Fruit fly (Drosophila melanogaster) whole organism, embryonic: ENCODE results near the gene CG43980.

ENCODE experiments used
- Bgb ChIP-seq: fragments of 200-800 bp; sonication (Bioruptor generic); IDR thresholded peaks from 2 replicates; pipeline ENCODE4 v1.3.6; 2022; ENCODE audit warnings: missing biosample characterization, missing genetic modification characterization; ENCODE audit not compliant: partially characterized antibody
- CG10147 ChIP-seq: fragments of 200-800 bp; sonication (Bioruptor generic); optimal IDR thresholded peaks from 2 replicates; lab custom pipeline; 2019; ENCODE audit warnings: missing biosample characterization, mild to moderate bottlenecking, missing genetic modification characterization, moderate library complexity
- CG10431 ChIP-seq: fragments of 200-800 bp; sonication (Bioruptor generic); optimal IDR thresholded peaks from 3 replicates; lab custom pipeline; 2018; ENCODE audit warnings: missing biosample characterization, mild to moderate bottlenecking, missing genetic modification characterization
- CG10543 ChIP-seq: fragments of 200-800 bp; sonication (Bioruptor generic); optimal IDR thresholded peaks from 3 replicates; lab custom pipeline; 2017; ENCODE audit warnings: missing biosample characterization, mild to moderate bottlenecking, missing genetic modification characterization, moderate library complexity
- CG10959 ChIP-seq: fragments of 200-800 bp; sonication (Bioruptor generic); IDR thresholded peaks from 2 replicates; pipeline ENCODE4 v1.3.6; 2022; ENCODE audit warnings: missing biosample characterization, missing genetic modification characterization
- CG11247 ChIP-seq: fragments of 200-800 bp; sonication (Bioruptor generic); IDR thresholded peaks from 2 replicates; pipeline ENCODE4 v1.3.6; 2022; ENCODE audit warnings: missing biosample characterization, missing genetic modification characterization
- CG12769 ChIP-seq: fragments of 200-800 bp; sonication (Bioruptor generic); optimal IDR thresholded peaks from 2 replicates; lab custom pipeline; 2019; ENCODE audit warnings: missing biosample characterization, mild to moderate bottlenecking, missing genetic modification characterization, moderate library complexity
- CG13894 ChIP-seq: fragments of 200-800 bp; sonication (Bioruptor generic); optimal IDR thresholded peaks from 3 replicates; lab custom pipeline; 2018; ENCODE audit warnings: missing biosample characterization, mild to moderate bottlenecking, missing genetic modification characterization, moderate library complexity
- CG15073 ChIP-seq: fragments of 200-800 bp; sonication (Bioruptor generic); optimal IDR thresholded peaks from 2 replicates; lab custom pipeline; 2016; ENCODE audit warnings: missing biosample characterization, missing genetic modification characterization
- CG17829 ChIP-seq: fragments of 200-800 bp; optimal IDR thresholded peaks from 2 replicates; lab custom pipeline; 2019; ENCODE audit warnings: missing biosample characterization, mild to moderate bottlenecking, missing genetic modification characterization, moderate library complexity
- CG1792 ChIP-seq: fragments of 200-800 bp; sonication (Bioruptor generic); optimal IDR thresholded peaks from 2 replicates; lab custom pipeline; 2016; ENCODE audit warnings: missing biosample characterization, missing genetic modification characterization
- CG31365 ChIP-seq: fragments of 200-800 bp; sonication (Bioruptor generic); optimal IDR thresholded peaks from 2 replicates; lab custom pipeline; 2018; ENCODE audit warnings: missing biosample characterization, mild to moderate bottlenecking, missing genetic modification characterization
- CG31441 ChIP-seq: fragments of 200-800 bp; sonication (Bioruptor generic); IDR thresholded peaks from 2 replicates; pipeline ENCODE4 v1.3.6; 2022; ENCODE audit warnings: missing biosample characterization, missing genetic modification characterization
- CG34224 ChIP-seq: fragments of 200-800 bp; sonication (Bioruptor generic); IDR thresholded peaks from 3 replicates; pipeline ENCODE4 v1.3.6; 2022; ENCODE audit warnings: missing biosample characterization, missing genetic modification characterization; ENCODE audit not compliant: partially characterized antibody
- CG7963 ChIP-seq: fragments of 200-800 bp; sonication (Bioruptor generic); IDR thresholded peaks from 3 replicates; pipeline ENCODE4 v1.3.6; 2022; ENCODE audit warnings: missing biosample characterization, missing genetic modification characterization; ENCODE audit not compliant: partially characterized antibody
- CG8944 ChIP-seq: fragments of 200-800 bp; sonication (Bioruptor generic); optimal IDR thresholded peaks from 3 replicates; lab custom pipeline; 2016; ENCODE audit warnings: missing biosample characterization, missing genetic modification characterization
- CG9437 ChIP-seq: fragments of 200-800 bp; sonication (Bioruptor generic); optimal IDR thresholded peaks from 2 replicates; lab custom pipeline; 2018; ENCODE audit warnings: missing biosample characterization, mild to moderate bottlenecking, missing genetic modification characterization
- CG9609 ChIP-seq: fragments of 200-800 bp; sonication (Bioruptor generic); optimal IDR thresholded peaks from 3 replicates; lab custom pipeline; 2016; ENCODE audit warnings: missing biosample characterization, missing genetic modification characterization
- Deaf1 ChIP-seq: fragments of 200-800 bp; optimal IDR thresholded peaks from 3 replicates; lab custom pipeline; 2019; ENCODE audit warnings: missing biosample characterization, mild to moderate bottlenecking, missing genetic modification characterization, moderate library complexity
- Dip2 ChIP-seq: fragments of 200-800 bp; sonication (Bioruptor generic); IDR thresholded peaks from 2 replicates; pipeline ENCODE4 v1.3.6; 2022; ENCODE audit warnings: missing biosample characterization, missing genetic modification characterization
- Fer2 ChIP-seq: fragments of 200-800 bp; sonication (Bioruptor generic); optimal IDR thresholded peaks from 2 replicates; lab custom pipeline; 2018; ENCODE audit warnings: missing biosample characterization, mild to moderate bottlenecking, missing genetic modification characterization, moderate library complexity
- HmgD ChIP-seq: fragments of 200-800 bp; sonication (Bioruptor generic); optimal IDR thresholded peaks from 3 replicates; lab custom pipeline; 2016; ENCODE audit warnings: missing biosample characterization, missing genetic modification characterization
- Oli ChIP-seq: fragments of 200-800 bp; sonication (Bioruptor generic); optimal IDR thresholded peaks from 2 replicates; lab custom pipeline; 2018; ENCODE audit warnings: missing biosample characterization, mild to moderate bottlenecking, missing genetic modification characterization, moderate library complexity
- Rfx ChIP-seq: fragments of 200-800 bp; sonication (Bioruptor generic); IDR thresholded peaks from 2 replicates; pipeline ENCODE4 v1.3.6; 2022; ENCODE audit warnings: missing biosample characterization, missing genetic modification characterization
- Six4 ChIP-seq: fragments of 200-800 bp; sonication (Bioruptor generic); optimal IDR thresholded peaks from 2 replicates; lab custom pipeline; 2016; ENCODE audit warnings: missing biosample characterization, missing genetic modification characterization
- TFAM ChIP-seq: fragments of 200-800 bp; sonication (Bioruptor generic); optimal IDR thresholded peaks from 2 replicates; lab custom pipeline; 2017; ENCODE audit warnings: missing biosample characterization, missing genetic modification characterization, inconsistent platforms
- Trl ChIP-seq, 3 experiments: fragments of >200 bp in 2 of 3; fragments of 200-800 bp in 1 of 3; sonication (Bioruptor generic) in 1 of 3; optimal IDR thresholded peaks; 2 replicates in 1 of 3; 3 replicates in 2 of 3; lab custom pipeline; 2016 to 2017; ENCODE audit warnings: missing biosample characterization in 1 of 3, missing genetic modification characterization in 1 of 3
- YL-1 ChIP-seq: fragments of 200-800 bp; sonication (Bioruptor generic); optimal IDR thresholded peaks from 3 replicates; lab custom pipeline; 2017; ENCODE audit warnings: missing biosample characterization, mild to moderate bottlenecking, missing genetic modification characterization
- abd-A ChIP-seq: fragments of 200-800 bp; sonication (Bioruptor generic); optimal IDR thresholded peaks from 3 replicates; lab custom pipeline; 2019; ENCODE audit warnings: missing biosample characterization, mild to moderate bottlenecking, missing genetic modification characterization, moderate library complexity
- chif ChIP-seq, 2 experiments: fragments of 200-800 bp; sonication (Bioruptor generic); optimal IDR thresholded peaks; 3 replicates each; lab custom pipeline; 2016; ENCODE audit warnings: missing biosample characterization in 2 of 2, missing genetic modification characterization in 2 of 2
- chinmo ChIP-seq: fragments of 200-800 bp; sonication (Bioruptor generic); IDR thresholded peaks from 4 replicates; pipeline ENCODE4 v1.3.6; 2022; ENCODE audit warnings: missing biosample characterization, missing genetic modification characterization; ENCODE audit not compliant: partially characterized antibody
- chn ChIP-seq: fragments of 200-800 bp; sonication (Bioruptor generic); optimal IDR thresholded peaks from 2 replicates; lab custom pipeline; 2016; ENCODE audit warnings: missing biosample characterization, missing genetic modification characterization
- disco-r ChIP-seq: fragments of 200-800 bp; sonication (Bioruptor generic); optimal IDR thresholded peaks from 2 replicates; lab custom pipeline; 2016; ENCODE audit warnings: missing biosample characterization, missing genetic modification characterization
- dmrt11E ChIP-seq: fragments of 200-800 bp; sonication (Bioruptor generic); optimal IDR thresholded peaks from 3 replicates; lab custom pipeline; 2018; ENCODE audit warnings: missing biosample characterization, mild to moderate bottlenecking, missing genetic modification characterization, moderate library complexity
- dpn ChIP-seq, 2 experiments: fragments of 200-800 bp; sonication (Bioruptor generic); optimal IDR thresholded peaks; 3 replicates each; lab custom pipeline; 2016; ENCODE audit warnings: missing biosample characterization in 2 of 2, missing genetic modification characterization in 2 of 2
- fru ChIP-seq: fragments of >200 bp; optimal IDR thresholded peaks from 2 replicates; lab custom pipeline; 2017
- grau ChIP-seq: fragments of 200-800 bp; optimal IDR thresholded peaks from 3 replicates; lab custom pipeline; 2019; ENCODE audit warnings: missing biosample characterization, mild to moderate bottlenecking, missing genetic modification characterization, moderate library complexity
- hb ChIP-seq: fragments of 200-800 bp; sonication (Bioruptor generic); IDR thresholded peaks from 3 replicates; pipeline ENCODE4 v1.3.6; 2022; ENCODE audit warnings: missing biosample characterization, missing genetic modification characterization; ENCODE audit not compliant: partially characterized antibody
- hkb ChIP-seq, 2 experiments: fragments of 200-800 bp in 1 of 2; fragments of >200 bp in 1 of 2; sonication (Bioruptor generic) in 1 of 2; IDR thresholded peaks in 1 of 2; optimal IDR thresholded peaks in 1 of 2; 2 replicates each; pipeline versions ENCODE4 v1.3.6 to Lab custom; 2017 to 2022; ENCODE audit warnings: missing biosample characterization in 1 of 2, missing genetic modification characterization in 1 of 2
- kni ChIP-seq: fragments of 200-800 bp; sonication (Bioruptor generic); optimal IDR thresholded peaks from 3 replicates; lab custom pipeline; 2017; ENCODE audit warnings: mild to moderate bottlenecking, missing biosample characterization, missing genetic modification reagents, missing genetic modification characterization
- nmo ChIP-seq: fragments of 200-800 bp; sonication (Bioruptor generic); optimal IDR thresholded peaks from 2 replicates; lab custom pipeline; 2018; ENCODE audit warnings: missing biosample characterization, mild to moderate bottlenecking, missing genetic modification characterization, moderate library complexity
- nom ChIP-seq: fragments of 200-800 bp; sonication (Bioruptor generic); optimal IDR thresholded peaks from 2 replicates; lab custom pipeline; 2017; ENCODE audit warnings: missing biosample characterization, missing genetic modification characterization, mild to moderate bottlenecking, moderate library complexity, missing genetic modification reagents
- pan ChIP-seq, 4 experiments: fragments of >200 bp in 3 of 4; fragments of 200-800 bp in 1 of 4; sonication (Bioruptor generic) in 1 of 4; optimal IDR thresholded peaks in 3 of 4; IDR thresholded peaks in 1 of 4; 2 replicates each; pipeline versions ENCODE4 v1.3.6 to Lab custom; 2017 to 2022; ENCODE audit warnings: missing biosample characterization in 2 of 4, missing genetic modification characterization in 2 of 4, mixed read lengths in 1 of 4
- ro ChIP-seq: fragments of 200-800 bp; sonication (Bioruptor generic); IDR thresholded peaks from 2 replicates; pipeline ENCODE4 v1.3.6; 2022; ENCODE audit warnings: missing biosample characterization, missing genetic modification characterization
- run ChIP-seq: fragments of 200-800 bp; sonication (Bioruptor generic); optimal IDR thresholded peaks from 3 replicates; lab custom pipeline; 2018; ENCODE audit warnings: missing biosample characterization, mild to moderate bottlenecking, missing genetic modification characterization
- sd ChIP-seq: fragments of 200-800 bp; sonication (Bioruptor generic); optimal IDR thresholded peaks from 3 replicates; lab custom pipeline; 2018; ENCODE audit warnings: missing biosample characterization, mild to moderate bottlenecking, missing genetic modification characterization, moderate library complexity
- shn ChIP-seq: fragments of 200-800 bp; sonication (Bioruptor generic); optimal IDR thresholded peaks from 3 replicates; lab custom pipeline; 2016; ENCODE audit warnings: missing biosample characterization, missing genetic modification characterization
- ttk ChIP-seq: fragments of 200-800 bp; sonication (Bioruptor generic); IDR thresholded peaks from 2 replicates; pipeline ENCODE4 v2.1.2; 2022; ENCODE audit warnings: missing biosample characterization, missing genetic modification characterization
- yki ChIP-seq: fragments of >200 bp; optimal IDR thresholded peaks from 3 replicates; lab custom pipeline; 2018
- z ChIP-seq: fragments of 200-800 bp; sonication (Bioruptor generic); IDR thresholded peaks from 3 replicates; pipeline ENCODE4 v1.3.6; 2022; ENCODE audit warnings: missing biosample characterization, missing genetic modification characterization

Gene CG43980

dm6 chr3L:21644607-21645006 lies at the start of gene CG43980:
CG43980 (plus strand) TSS chr3L:21644958.
- TF ChIP-seq pan (optimal IDR thresholded peaks at IDR 0.05; lab: Kevin White, UChicago) (no peak), pan (GFP tag; optimal IDR thresholded peaks at IDR 0.05 in 1 of 2, IDR thresholded peaks at IDR 0.05 in 1 of 2) (no peak), dpn (GFP tag; optimal IDR thresholded peaks at IDR 0.05; lab: Kevin White, UChicago) (no peak), CG10959 (GFP tag; lab: Robert Waterston, UW) (no peak), kni (GFP tag; lab: Kevin White, UChicago) (peak; percentile 5), Trl (optimal IDR thresholded peaks at IDR 0.05; lab: Kevin White, UChicago) (peak; percentile 58 to 62), Trl (GFP tag; optimal IDR thresholded peaks at IDR 0.05; lab: Kevin White, UChicago) (no peak), CG12769 (tag; lab: Kevin White, UChicago) (peak; percentile 34), CG10147 (no peak), CG1792 (GFP tag; lab: Kevin White, UChicago) (no peak), ro (GFP tag; lab: Robert Waterston, UW) (no peak), Rfx (GFP tag; lab: Robert Waterston, UW) (no peak), run (tag; lab: Kevin White, UChicago) (no peak), yki (lab: Kevin White, UChicago) (peak; percentile 5), Bgb (GFP tag; lab: Robert Waterston, UW) (peak; percentile 27; the same call in 1 of the 2 replicates), CG9437 (GFP tag; lab: Kevin White, UChicago) (no peak), Deaf1 (tag; lab: Kevin White, UChicago) (peak; percentile 79), CG8944 (GFP tag; lab: Kevin White, UChicago) (no peak), Six4 (GFP tag; lab: Kevin White, UChicago) (no peak), Oli (tag; lab: Kevin White, UChicago) (no peak), abd-A (peak; percentile 21), CG15073 (GFP tag; lab: Kevin White, UChicago) (no peak), sd (tag; lab: Kevin White, UChicago) (peak; percentile 5), nom (GFP tag; lab: Kevin White, UChicago) (no peak), TFAM (no peak), CG34224 (GFP tag; lab: Robert Waterston, UW) (no peak), CG31441 (GFP tag; lab: Robert Waterston, UW) (no peak), hb (GFP tag; lab: Robert Waterston, UW) (no peak), Fer2 (tag; lab: Kevin White, UChicago) (no peak), chinmo (GFP tag; lab: Robert Waterston, UW) (peak; percentile 72; the same call in 2 of the 4 replicates), chif (GFP tag; optimal IDR thresholded peaks at IDR 0.05; lab: Kevin White, UChicago) (no peak), CG10543 (GFP tag; lab: Kevin White, UChicago) (no peak), chn (no peak), shn (GFP tag; lab: Kevin White, UChicago) (no peak), CG11247 (GFP tag; lab: Robert Waterston, UW) (peak; percentile 59; the same call in 1 of the 2 replicates), CG10431 (GFP tag; lab: Kevin White, UChicago) (peak; percentile 18), Dip2 (no peak), grau (tag; lab: Kevin White, UChicago) (no peak), CG13894 (tag; lab: Kevin White, UChicago) (peak; percentile 11), YL-1 (GFP tag; lab: Kevin White, UChicago) (no peak), CG7963 (GFP tag; lab: Robert Waterston, UW) (no peak), CG17829 (no peak), CG9609 (GFP tag; lab: Kevin White, UChicago) (no peak), hkb (optimal IDR thresholded peaks at IDR 0.05; lab: Kevin White, UChicago) (no peak), hkb (GFP tag; IDR thresholded peaks at IDR 0.05; lab: Robert Waterston, UW) (0 out of 2 replicates have a peak, but pooled peaks have one; percentile 33), fru (lab: Kevin White, UChicago) (no peak), HmgD (GFP tag; lab: Kevin White, UChicago) (no peak), nmo (GFP tag; lab: Kevin White, UChicago) (no peak), ttk (GFP tag; lab: Robert Waterston, UW) (no peak), dmrt11E (tag; lab: Kevin White, UChicago) (no peak), disco-r (GFP tag; lab: Kevin White, UChicago) (no peak), z (GFP tag; lab: Robert Waterston, UW) (peak; percentile 94), CG31365 (no peak)
